Fruit fly (Drosophila melanogaster) Kc167 (cell line): Measurements from ENCODE around the gene Hmbs.

ENCODE experiments used
- Myc ChIP-seq: fragments of >200 bp; optimal IDR thresholded peaks from 2 replicates; lab custom pipeline; 2017; ENCODE audit warnings: missing external identifiers
- Sin3A ChIP-seq: fragments of >200 bp; optimal IDR thresholded peaks from 2 replicates; lab custom pipeline; 2018; ENCODE audit warnings: missing external identifiers
- insv ChIP-seq: fragments of >200 bp; optimal IDR thresholded peaks from 3 replicates; lab custom pipeline; 2018; ENCODE audit warnings: missing external identifiers

dm6 chr3L:1331542-1331941 lies 3.1 kb upstream of the Hmbs start, which contains the start of gene msd1:
- TF ChIP-seq Sin3A (lab: Kevin White, UChicago) = no peak
- no peak for TF ChIP-seq Myc (lab: Kevin White, UChicago)
- no peak for TF ChIP-seq insv
